Fruit fly (Drosophila melanogaster) S2 (cell line): ENCODE data around the gene CG8757.

Experiments used
- CG8478 ChIP-seq: fragments of >200 bp; optimal IDR thresholded peaks from 2 replicates; lab custom pipeline; 2018
- CTCF ChIP-seq, 2 experiments: fragments of >200 bp; optimal IDR thresholded peaks; 2 replicates each; lab custom pipeline; 2018

DNA sequence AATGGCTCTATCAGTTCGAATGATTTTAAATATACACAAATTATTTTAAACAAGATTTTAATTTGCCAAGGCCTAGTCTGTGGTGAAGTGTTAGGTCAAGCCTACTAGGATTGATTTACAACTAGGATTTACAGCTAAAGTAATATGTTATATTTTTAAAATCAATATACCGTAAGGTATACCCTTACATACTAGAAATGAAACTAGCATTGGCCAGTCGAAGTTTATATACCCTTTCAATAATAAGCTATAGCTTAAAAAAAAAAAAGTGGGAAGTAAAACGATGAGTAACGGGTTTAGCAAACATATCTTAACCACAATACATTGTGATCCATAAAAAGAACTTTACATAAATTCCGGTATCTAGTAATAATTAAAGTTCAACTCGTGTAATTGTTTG is 877 bp upstream of the CG8757 start, which contains the start of gene CG8750:
- no peak for TF ChIP-seq CTCF (optimal IDR thresholded peaks at IDR 0.05; lab: Kevin White, UChicago)
- TF ChIP-seq CG8478 (lab: Kevin White, UChicago) = no peak
